Fruit fly (Drosophila melanogaster) whole organism, embryonic: Measurements from ENCODE around the gene CrebB.

Experiments used
- ATbp ChIP-seq: fragments of 200-800 bp; sonication (Bioruptor generic); optimal IDR thresholded peaks from 2 replicates; lab custom pipeline; 2017; ENCODE audit warnings: missing biosample characterization, mild to moderate bottlenecking, missing genetic modification characterization, missing genetic modification reagents
- B-H1 ChIP-seq: fragments of 200-800 bp; sonication (Bioruptor generic); IDR thresholded peaks from 3 replicates; pipeline ENCODE4 v1.3.6; 2022; ENCODE audit warnings: missing biosample characterization, missing genetic modification characterization
- BEAF-32 ChIP-seq: fragments of 200-800 bp; sonication (Bioruptor generic); optimal IDR thresholded peaks from 3 replicates; lab custom pipeline; 2017; ENCODE audit warnings: missing biosample characterization, missing genetic modification characterization, mild to moderate bottlenecking, moderate library complexity, missing genetic modification reagents
- BtbVII ChIP-seq: fragments of 200-800 bp; sonication (Bioruptor generic); optimal IDR thresholded peaks from 3 replicates; lab custom pipeline; 2017; ENCODE audit warnings: missing biosample characterization, mild to moderate bottlenecking, missing genetic modification characterization
- CG12219 ChIP-seq: fragments of 200-800 bp; sonication (Bioruptor generic); optimal IDR thresholded peaks from 3 replicates; lab custom pipeline; 2018; ENCODE audit warnings: missing biosample characterization, mild to moderate bottlenecking, missing genetic modification characterization
- CG14050 ChIP-seq: fragments of 200-800 bp; sonication (Bioruptor generic); IDR thresholded peaks from 3 replicates; pipeline ENCODE4 v1.3.6; 2022; ENCODE audit warnings: missing biosample characterization, missing genetic modification characterization
- CG15269 ChIP-seq: fragments of 200-800 bp; sonication (Bioruptor generic); optimal IDR thresholded peaks from 2 replicates; lab custom pipeline; 2018; ENCODE audit warnings: missing biosample characterization, mild to moderate bottlenecking, missing genetic modification characterization, moderate library complexity
- CG17802 ChIP-seq: fragments of 200-800 bp; sonication (Bioruptor generic); optimal IDR thresholded peaks from 2 replicates; lab custom pipeline; 2018; ENCODE audit warnings: missing biosample characterization, mild to moderate bottlenecking, missing genetic modification characterization, moderate library complexity
- CG1832 ChIP-seq: fragments of 200-800 bp; sonication (Bioruptor generic); optimal IDR thresholded peaks from 2 replicates; lab custom pipeline; 2017; ENCODE audit warnings: missing biosample characterization, mild to moderate bottlenecking, missing genetic modification characterization, inconsistent platforms
- CG18599 ChIP-seq: fragments of 200-800 bp; sonication (Bioruptor generic); optimal IDR thresholded peaks from 3 replicates; lab custom pipeline; 2017; ENCODE audit warnings: missing biosample characterization, missing genetic modification characterization, mild to moderate bottlenecking, moderate library complexity, missing genetic modification reagents
- CG18764 ChIP-seq: fragments of 200-800 bp; sonication (Bioruptor generic); optimal IDR thresholded peaks from 3 replicates; lab custom pipeline; 2016; ENCODE audit warnings: missing biosample characterization, missing genetic modification characterization
- CG30403 ChIP-seq: fragments of 200-800 bp; sonication (Bioruptor generic); optimal IDR thresholded peaks from 3 replicates; lab custom pipeline; 2016; ENCODE audit warnings: missing biosample characterization, missing genetic modification characterization
- CG31388 ChIP-seq: fragments of 200-800 bp; sonication (Bioruptor generic); optimal IDR thresholded peaks from 2 replicates; lab custom pipeline; 2016; ENCODE audit warnings: missing biosample characterization, missing genetic modification characterization
- CG32767 ChIP-seq: fragments of 200-800 bp; sonication (Bioruptor generic); IDR thresholded peaks from 2 replicates; pipeline ENCODE4 v1.3.6; 2022; ENCODE audit warnings: missing biosample characterization, missing genetic modification characterization
- CG34422 ChIP-seq: fragments of 200-800 bp; sonication (Bioruptor generic); IDR thresholded peaks from 3 replicates; pipeline ENCODE4 v1.3.6; 2022; ENCODE audit warnings: missing biosample characterization, missing genetic modification characterization
- CG6254 ChIP-seq: fragments of 200-800 bp; sonication (Bioruptor generic); optimal IDR thresholded peaks from 3 replicates; lab custom pipeline; 2017; ENCODE audit warnings: mild to moderate bottlenecking, missing biosample characterization, missing genetic modification reagents, missing genetic modification characterization
- CG6689 ChIP-seq: fragments of 200-800 bp; sonication (Bioruptor generic); IDR thresholded peaks from 2 replicates; pipeline ENCODE4 v1.3.6; 2022; ENCODE audit warnings: missing biosample characterization, missing genetic modification characterization
- CG6791 ChIP-seq: fragments of 200-800 bp; sonication (Bioruptor generic); IDR thresholded peaks from 3 replicates; pipeline ENCODE4 v1.3.6; 2022; ENCODE audit warnings: missing biosample characterization, missing genetic modification characterization; ENCODE audit not compliant: partially characterized antibody
- CG7556 ChIP-seq: fragments of 200-800 bp; sonication (Bioruptor generic); optimal IDR thresholded peaks from 2 replicates; lab custom pipeline; 2017; ENCODE audit warnings: missing biosample characterization, mild to moderate bottlenecking, missing genetic modification characterization
- CG7928 ChIP-seq: fragments of 200-800 bp; sonication (Bioruptor generic); optimal IDR thresholded peaks from 2 replicates; lab custom pipeline; 2017; ENCODE audit warnings: missing biosample characterization, mild to moderate bottlenecking, missing genetic modification characterization
- Doc2 ChIP-seq: fragments of 200-800 bp; sonication (Bioruptor generic); IDR thresholded peaks from 2 replicates; pipeline ENCODE4 v1.3.6; 2022; ENCODE audit warnings: missing biosample characterization, missing genetic modification characterization
- Elba2 ChIP-seq: fragments of 200-800 bp; sonication (Bioruptor generic); optimal IDR thresholded peaks from 3 replicates; lab custom pipeline; 2016; ENCODE audit warnings: missing biosample characterization, missing genetic modification characterization
- Ets65A ChIP-seq: fragments of 200-800 bp; sonication (Bioruptor generic); peaks from one replicate; lab custom pipeline; 2016; ENCODE audit warnings: missing biosample characterization, missing genetic modification characterization
- Fer1 ChIP-seq: fragments of 200-800 bp; sonication (Bioruptor generic); optimal IDR thresholded peaks from 2 replicates; lab custom pipeline; 2017; ENCODE audit warnings: missing biosample characterization, mild to moderate bottlenecking, missing genetic modification characterization
- MTF-1 ChIP-seq: fragments of 200-800 bp; sonication (Bioruptor generic); optimal IDR thresholded peaks from 2 replicates; lab custom pipeline; 2018; ENCODE audit warnings: missing biosample characterization, mild to moderate bottlenecking, missing genetic modification characterization, borderline replicate concordance
- Meics ChIP-seq: fragments of 200-800 bp; sonication (Bioruptor generic); optimal IDR thresholded peaks from 2 replicates; lab custom pipeline; 2017; ENCODE audit warnings: missing biosample characterization, mild to moderate bottlenecking, missing genetic modification characterization
- Nf-YC ChIP-seq: fragments of 200-800 bp; optimal IDR thresholded peaks from 3 replicates; lab custom pipeline; 2019; ENCODE audit warnings: missing biosample characterization, mild to moderate bottlenecking, missing genetic modification characterization, moderate library complexity
- Poxn ChIP-seq: fragments of 200-800 bp; sonication (Bioruptor generic); IDR thresholded peaks from 2 replicates; pipeline ENCODE4 v1.3.6; 2022; ENCODE audit warnings: missing biosample characterization, missing genetic modification characterization
- Six4 ChIP-seq: fragments of 200-800 bp; sonication (Bioruptor generic); optimal IDR thresholded peaks from 2 replicates; lab custom pipeline; 2016; ENCODE audit warnings: missing biosample characterization, missing genetic modification characterization
- Sry-δ ChIP-seq: fragments of 200-800 bp; sonication (Bioruptor generic); optimal IDR thresholded peaks from 2 replicates; lab custom pipeline; 2016; ENCODE audit warnings: missing biosample characterization, missing genetic modification characterization
- Stat92E ChIP-seq, 3 experiments: fragments of >200 bp in 2 of 3; fragments of 200-800 bp in 1 of 3; sonication (Bioruptor generic) in 1 of 3; optimal IDR thresholded peaks; 2 replicates each; lab custom pipeline; 2017 to 2019; ENCODE audit warnings: missing biosample characterization in 3 of 3, missing genetic modification characterization in 3 of 3, mild to moderate bottlenecking in 1 of 3, moderate library complexity in 1 of 3
- Vsx1 ChIP-seq: fragments of 200-800 bp; sonication (Bioruptor generic); optimal IDR thresholded peaks from 2 replicates; lab custom pipeline; 2017; ENCODE audit warnings: missing biosample characterization, mild to moderate bottlenecking, missing genetic modification characterization, missing genetic modification reagents
- YL-1 ChIP-seq: fragments of 200-800 bp; sonication (Bioruptor generic); optimal IDR thresholded peaks from 3 replicates; lab custom pipeline; 2017; ENCODE audit warnings: missing biosample characterization, mild to moderate bottlenecking, missing genetic modification characterization
- abd-A ChIP-seq: fragments of 200-800 bp; sonication (Bioruptor generic); optimal IDR thresholded peaks from 3 replicates; lab custom pipeline; 2019; ENCODE audit warnings: missing biosample characterization, mild to moderate bottlenecking, missing genetic modification characterization, moderate library complexity
- bigmax ChIP-seq: fragments of 200-800 bp; sonication (Bioruptor generic); optimal IDR thresholded peaks from 2 replicates; lab custom pipeline; 2018; ENCODE audit warnings: missing biosample characterization, mild to moderate bottlenecking, missing genetic modification characterization
- cg ChIP-seq: fragments of 200-800 bp; sonication (Bioruptor generic); optimal IDR thresholded peaks from 3 replicates; lab custom pipeline; 2019; ENCODE audit warnings: missing biosample characterization, mild to moderate bottlenecking, missing genetic modification characterization, moderate library complexity
- disco-r ChIP-seq: fragments of 200-800 bp; sonication (Bioruptor generic); optimal IDR thresholded peaks from 2 replicates; lab custom pipeline; 2016; ENCODE audit warnings: missing biosample characterization, missing genetic modification characterization
- eyg ChIP-seq: fragments of 200-800 bp; sonication (Bioruptor generic); optimal IDR thresholded peaks from 3 replicates; lab custom pipeline; 2016; ENCODE audit warnings: missing biosample characterization, missing genetic modification characterization
- fd96Cb ChIP-seq: fragments of 200-800 bp; sonication (Bioruptor generic); optimal IDR thresholded peaks from 2 replicates; lab custom pipeline; 2018; ENCODE audit warnings: missing biosample characterization, mild to moderate bottlenecking, missing genetic modification characterization, moderate library complexity
- gcm ChIP-seq: fragments of 200-800 bp; sonication (Bioruptor generic); optimal IDR thresholded peaks from 2 replicates; lab custom pipeline; 2019; ENCODE audit warnings: missing biosample characterization, mild to moderate bottlenecking, missing genetic modification characterization, moderate library complexity
- jing ChIP-seq: fragments of 200-800 bp; sonication (Bioruptor generic); optimal IDR thresholded peaks from 2 replicates; lab custom pipeline; 2018; ENCODE audit warnings: missing biosample characterization, mild to moderate bottlenecking, missing genetic modification characterization
- lab ChIP-seq: fragments of 200-800 bp; sonication (Bioruptor generic); optimal IDR thresholded peaks from 3 replicates; lab custom pipeline; 2017; ENCODE audit warnings: missing biosample characterization, missing genetic modification characterization, mild to moderate bottlenecking, moderate library complexity, missing genetic modification reagents
- luna ChIP-seq: fragments of 200-800 bp; sonication (Bioruptor generic); optimal IDR thresholded peaks from 2 replicates; lab custom pipeline; 2016; ENCODE audit warnings: missing biosample characterization, missing genetic modification characterization
- otp ChIP-seq: fragments of 200-800 bp; sonication (Bioruptor generic); IDR thresholded peaks from 3 replicates; pipeline ENCODE4, ENCODE4 v1.3.6; 2022; ENCODE audit warnings: missing biosample characterization, missing genetic modification characterization
- ro ChIP-seq: fragments of 200-800 bp; sonication (Bioruptor generic); IDR thresholded peaks from 2 replicates; pipeline ENCODE4 v1.3.6; 2022; ENCODE audit warnings: missing biosample characterization, missing genetic modification characterization
- slou ChIP-seq: fragments of 200-800 bp; sonication (Bioruptor generic); optimal IDR thresholded peaks from 3 replicates; lab custom pipeline; 2016; ENCODE audit warnings: missing biosample characterization, missing genetic modification characterization
- zen2 ChIP-seq: fragments of 200-800 bp; sonication (Bioruptor generic); IDR thresholded peaks from 3 replicates; pipeline ENCODE4 v1.3.6; 2022; ENCODE audit warnings: missing biosample characterization, missing genetic modification characterization; ENCODE audit not compliant: partially characterized antibody

Gene CrebB

dm6 chrX:18370775-18371735, 4.9 kb downstream of the CrebB start (continued):
- TF ChIP-seq YL-1 (peak; percentile 95), CG6254 (GFP tag; lab: Kevin White, UChicago) (no peak), BEAF-32 (GFP tag; lab: Kevin White, UChicago) (peak; percentile 100), MTF-1 (GFP tag; lab: Kevin White, UChicago) (no peak), CG1832 (peak; percentile 89), CG12219 (no peak), luna (peak; percentile 11), jing (GFP tag; lab: Kevin White, UChicago) (no peak), CG6689 (GFP tag; lab: Robert Waterston, UW) (peak; percentile 26; the same call in 1 of the 2 replicates), CG32767 (GFP tag; lab: Robert Waterston, UW) (no peak; the same call in 1 of the 2 replicates), B-H1 (GFP tag; lab: Robert Waterston, UW) (no peak), Six4 (no peak), CG15269 (tag; lab: Kevin White, UChicago) (no peak), zen2 (peak; percentile 96), Sry-δ (GFP tag; lab: Kevin White, UChicago) (peak; percentile 99), CG6791 (peak; percentile 98), Fer1 (GFP tag; lab: Kevin White, UChicago) (no peak), Stat92E (GFP tag; optimal IDR thresholded peaks at IDR 0.05; lab: Kevin White, UChicago) (peak in 1 of 3 experiments; percentile 37), CG18764 (no peak), fd96Cb (tag; lab: Kevin White, UChicago) (no peak), CG30403 (GFP tag; lab: Kevin White, UChicago) (peak; percentile 31), bigmax (GFP tag; lab: Kevin White, UChicago) (no peak), eyg (GFP tag; lab: Kevin White, UChicago) (no peak), Nf-YC (tag; lab: Kevin White, UChicago) (peak; percentile 4), disco-r (GFP tag; lab: Kevin White, UChicago) (no peak), CG7556 (GFP tag; lab: Kevin White, UChicago) (peak; percentile 7), CG14050 (no peak), slou (GFP tag; lab: Kevin White, UChicago) (no peak), Poxn (no peak), Ets65A (GFP tag; lab: Kevin White, UChicago) (peak; percentile 96), CG7928 (GFP tag; lab: Kevin White, UChicago) (peak; percentile 65), Vsx1 (GFP tag; lab: Kevin White, UChicago) (no peak), lab (GFP tag; lab: Kevin White, UChicago) (peak; percentile 31), BtbVII (peak; percentile 68), CG31388 (GFP tag; lab: Kevin White, UChicago) (no peak), CG34422 (GFP tag; lab: Robert Waterston, UW) (0 out of 3 replicates have a peak, but pooled peaks have one; percentile 14), Elba2 (GFP tag; lab: Kevin White, UChicago) (no peak), Meics (GFP tag; lab: Kevin White, UChicago) (peak; percentile 42), otp (GFP tag; lab: Robert Waterston, UW) (no peak), cg (peak; percentile 99), CG18599 (GFP tag; lab: Kevin White, UChicago) (peak; percentile 43), abd-A (no peak), ATbp (GFP tag; lab: Kevin White, UChicago) (no peak), gcm (no peak), Doc2 (GFP tag; lab: Robert Waterston, UW) (no peak), CG17802 (tag; lab: Kevin White, UChicago) (peak; percentile 29), ro (no peak)
